Worm (Caenorhabditis elegans) whole organism, early embryonic: ENCODE measurements around the gene cut-4.

Experiments
- ama-1 ChIP-seq: fragments of 150-350 bp; optimal IDR thresholded peaks from 2 replicates; lab custom pipeline; 2014
- ceh-36 ChIP-seq: sonication (generic microtip); optimal IDR thresholded peaks from 2 replicates; lab custom pipeline; 2016; ENCODE audit warnings: missing genetic modification characterization, inconsistent platforms, missing compliant biosample characterization
- ets-7 ChIP-seq: sonication (generic microtip); optimal IDR thresholded peaks from 2 replicates; lab custom pipeline; 2016; ENCODE audit warnings: missing genotype, missing genetic modification characterization, missing compliant biosample characterization
- flt-1 ChIP-seq: fragments of 200-800 bp; sonication (Bioruptor generic); IDR thresholded peaks from 2 replicates; pipeline ENCODE4 v1.3.6; 2022; ENCODE audit warnings: missing genetic modification characterization, missing compliant biosample characterization
- pes-1 ChIP-seq: fragments of 200-800 bp; sonication (Bioruptor generic); IDR thresholded peaks from 2 replicates; pipeline ENCODE4 v1.3.6; 2022; ENCODE audit warnings: missing genetic modification reagents, missing genetic modification characterization, missing compliant biosample characterization

DNA sequence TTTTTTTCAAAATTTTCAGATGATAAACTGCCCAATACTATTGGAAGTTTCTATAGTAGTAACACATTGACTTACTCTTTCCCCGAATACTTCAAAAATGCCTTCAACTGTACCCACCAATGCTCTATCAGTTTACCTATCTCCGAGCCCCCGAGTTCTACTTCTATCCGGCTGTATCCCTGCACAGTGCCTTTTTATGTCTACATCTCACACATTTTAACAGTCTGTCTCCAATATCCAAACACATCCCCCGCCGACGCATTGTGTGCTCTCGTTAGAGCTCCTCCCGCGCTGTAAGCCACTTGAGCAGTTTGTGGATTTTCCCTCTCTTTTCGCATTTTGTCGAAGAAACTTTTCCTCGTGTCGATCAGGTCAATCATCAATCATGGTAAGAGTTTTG lies 30.6 kb downstream of the cut-4 start, which contains the start of gene tnc-2:
- TF ChIP-seq ama-1 (lab: Kevin White, UChicago): no peak
- TF ChIP-seq pes-1 (GFP tag; lab: Robert Waterston, UW): no peak
- TF ChIP-seq ets-7 (tag; lab: Kevin White, UChicago): no peak
- TF ChIP-seq flt-1: no peak
- no peak for TF ChIP-seq ceh-36 (tag; lab: Kevin White, UChicago)
